Worm (Caenorhabditis elegans): ENCODE measurements around the gene jac-1.
"Not testable (repeated sequence)": the region's sequence is repeated elsewhere in the genome, so short reads cannot be mapped to it uniquely, and the experiment has no call there.

The jac-1 gene

ce11 chrIV:15983920-15984631, 42.6 kb downstream of the jac-1 start, which contains the start of gene Y105C5B.19 (continued):
- TF ChIP-seq blmp-1 (tag; optimal IDR thresholded peaks at IDR 0.05) (peak; percentile 36), nhr-20 (tag; optimal IDR thresholded peaks at IDR 0.05) (peak; percentile 33), sup-37 (GFP tag; optimal IDR thresholded peaks at IDR 0.05) (no peak), unc-30 (tag; optimal IDR thresholded peaks at IDR 0.05) (no peak), nhr-19 (GFP tag; conservative IDR thresholded peaks at IDR 0.05) (no peak), alr-1 (tag; optimal IDR thresholded peaks at IDR 0.05; ENCODE audit: borderline replicate concordance) (no peak), ceh-8 (GFP tag; optimal IDR thresholded peaks at IDR 0.05) (no peak), Y116A8C.19 (tag; optimal IDR thresholded peaks at IDR 0.05; ENCODE audit: borderline replicate concordance) (no peak)

- not testable (repeated sequence) for TF ChIP-seq efl-1 (optimal IDR thresholded peaks at IDR 0.05)
- peak in 1 of 2 experiments; percentile 46 for TF ChIP-seq efl-1 (GFP tag; optimal IDR thresholded peaks at IDR 0.05 in 1 of 2)
Observed at ce11 chrIV:15979610-15980009, 47.0 kb downstream of the jac-1 start.

- TF ChIP-seq ceh-88 (GFP tag; IDR thresholded peaks at IDR 0.05), result no peak
- no peak for TF ChIP-seq nhr-20 (tag; optimal IDR thresholded peaks at IDR 0.05)
- TF ChIP-seq mep-1 (tag; optimal IDR thresholded peaks at IDR 0.05), result no peak
- no peak for TF ChIP-seq fos-1 (tag; optimal IDR thresholded peaks at IDR 0.05)
- TF ChIP-seq irx-1 (tag; optimal IDR thresholded peaks at IDR 0.05), result no peak
- TF ChIP-seq ztf-4 (tag; optimal IDR thresholded peaks at IDR 0.05), result no peak
- TF ChIP-seq jun-1 (tag; optimal IDR thresholded peaks at IDR 0.05), result no peak
- TF ChIP-seq sup-37 (GFP tag; optimal IDR thresholded peaks at IDR 0.05), result no peak
- no peak for TF ChIP-seq nhr-84 (tag; optimal IDR thresholded peaks at IDR 0.05)
- no peak for TF ChIP-seq nhr-12 (tag; optimal IDR thresholded peaks at IDR 0.05)
- TF ChIP-seq C16A3.4 (tag; optimal IDR thresholded peaks at IDR 0.05), result no peak
- TF ChIP-seq aly-2 (tag; optimal IDR thresholded peaks at IDR 0.05), result no peak
- TF ChIP-seq ceh-90 (tag; optimal IDR thresholded peaks at IDR 0.05), result no peak
- TF ChIP-seq lsy-2 (tag; optimal IDR thresholded peaks at IDR 0.05), result no peak
- TF ChIP-seq F16B12.6 (tag; optimal IDR thresholded peaks at IDR 0.05), result no peak
- no peak for TF ChIP-seq fkh-10 (GFP tag; optimal IDR thresholded peaks at IDR 0.05)
- no peak for TF ChIP-seq hlh-17 (GFP tag; optimal IDR thresholded peaks at IDR 0.05; ENCODE audit: borderline replicate concordance)
- TF ChIP-seq ztf-11 (tag; optimal IDR thresholded peaks at IDR 0.05), result no peak
Observed at ce11 chrIV:15964307-15964706, 62.3 kb downstream of the jac-1 start, which contains the start of gene Y105C5B.18. Y105C5B.18 (plus strand) TSS chrIV:15964607.

- TF ChIP-seq elt-2 (tag; optimal IDR thresholded peaks at IDR 0.05), result no peak
- TF ChIP-seq dpl-1 (GFP tag; optimal IDR thresholded peaks at IDR 0.05), result no peak
- TF ChIP-seq hpl-2 (GFP tag; optimal IDR thresholded peaks at IDR 0.05), result no peak
- no peak for TF ChIP-seq zip-4 (GFP tag; optimal IDR thresholded peaks at IDR 0.05)
- no peak for TF ChIP-seq nhr-28 (tag; optimal IDR thresholded peaks at IDR 0.05)
- TF ChIP-seq aly-2 (tag; optimal IDR thresholded peaks at IDR 0.05), result no peak
- TF ChIP-seq pqm-1 (tag; optimal IDR thresholded peaks at IDR 0.05), result no peak
- no peak for TF ChIP-seq tlp-1 (tag; optimal IDR thresholded peaks at IDR 0.05)
- no peak for TF ChIP-seq nhr-237 (tag; optimal IDR thresholded peaks at IDR 0.05)
- no peak for TF ChIP-seq mab-9 (GFP tag; IDR thresholded peaks at IDR 0.05)
- no peak for TF ChIP-seq ces-1 (GFP tag; optimal IDR thresholded peaks at IDR 0.05)
- TF ChIP-seq vab-15 (tag; optimal IDR thresholded peaks at IDR 0.05), result no peak
- TF ChIP-seq fkh-10 (GFP tag; optimal IDR thresholded peaks at IDR 0.05), result no peak
- no peak for TF ChIP-seq nhr-71 (tag; optimal IDR thresholded peaks at IDR 0.05)
Observed at ce11 chrIV:15962801-15963200, 63.8 kb downstream of the jac-1 start, which contains the start of gene Y105C5B.17. Y105C5B.17 (plus strand) TSS chrIV:15963101.

Measured in whole organism, L1 larva.